Worm (Caenorhabditis elegans): ENCODE measurements around the gene Y11D7A.19.
"Not testable (repeated sequence)": the region's sequence is repeated elsewhere in the genome, so short reads cannot be mapped to it uniquely, and the experiment has no call there.

Gene Y11D7A.19

DNA sequence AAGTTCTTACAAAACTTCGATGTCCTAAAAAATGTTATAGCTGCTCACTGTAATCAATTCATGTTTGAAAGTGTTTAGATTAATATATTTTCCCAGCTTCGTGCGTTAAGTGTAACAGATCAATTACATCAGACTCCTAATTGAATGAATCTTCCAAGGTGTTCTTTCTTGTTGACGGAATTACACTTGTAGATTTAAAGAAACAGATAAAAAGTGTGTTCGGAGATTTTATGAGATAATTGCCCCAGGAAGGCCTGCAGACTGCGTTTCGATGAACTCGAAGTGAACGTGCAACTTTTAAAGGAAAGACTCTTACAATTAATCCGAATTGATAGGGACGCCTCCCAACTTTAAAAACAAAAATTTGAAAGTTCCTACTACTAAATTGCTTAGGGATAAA is 23.3 kb upstream of the Y11D7A.19 start:
- no peak for TF ChIP-seq fkh-10 (GFP tag; optimal IDR thresholded peaks at IDR 0.05)
- no peak for TF ChIP-seq pqm-1 (tag; optimal IDR thresholded peaks at IDR 0.05)
- TF ChIP-seq sox-4 (tag; optimal IDR thresholded peaks at IDR 0.05): no peak
- no peak for TF ChIP-seq fos-1 (tag; optimal IDR thresholded peaks at IDR 0.05)
- TF ChIP-seq tbx-2 (tag; optimal IDR thresholded peaks at IDR 0.05): no peak
- no peak for TF ChIP-seq hlh-4 (tag; optimal IDR thresholded peaks at IDR 0.05)
- TF ChIP-seq ztf-4 (tag; optimal IDR thresholded peaks at IDR 0.05): no peak
- no peak for TF ChIP-seq ets-5 (GFP tag; IDR thresholded peaks at IDR 0.05)
- no peak for TF ChIP-seq jun-1 (tag; optimal IDR thresholded peaks at IDR 0.05)
- no peak for TF ChIP-seq nhr-47 (tag; optimal IDR thresholded peaks at IDR 0.05)
- no peak for TF ChIP-seq lin-14 (GFP tag; optimal IDR thresholded peaks at IDR 0.05)
- no peak for TF ChIP-seq mep-1 (tag; optimal IDR thresholded peaks at IDR 0.05)
- no peak for TF ChIP-seq unc-98 (GFP tag; IDR thresholded peaks at IDR 0.05)
- no peak for TF ChIP-seq ceh-63 (GFP tag; optimal IDR thresholded peaks at IDR 0.05)
- TF ChIP-seq zip-4 (GFP tag; optimal IDR thresholded peaks at IDR 0.05): no peak
- TF ChIP-seq C04F5.9 (tag; optimal IDR thresholded peaks at IDR 0.05): no peak
- no peak for TF ChIP-seq isw-1 (GFP tag; IDR thresholded peaks at IDR 0.05)
- no peak for TF ChIP-seq nhr-11 (tag; optimal IDR thresholded peaks at IDR 0.05)

DNA sequence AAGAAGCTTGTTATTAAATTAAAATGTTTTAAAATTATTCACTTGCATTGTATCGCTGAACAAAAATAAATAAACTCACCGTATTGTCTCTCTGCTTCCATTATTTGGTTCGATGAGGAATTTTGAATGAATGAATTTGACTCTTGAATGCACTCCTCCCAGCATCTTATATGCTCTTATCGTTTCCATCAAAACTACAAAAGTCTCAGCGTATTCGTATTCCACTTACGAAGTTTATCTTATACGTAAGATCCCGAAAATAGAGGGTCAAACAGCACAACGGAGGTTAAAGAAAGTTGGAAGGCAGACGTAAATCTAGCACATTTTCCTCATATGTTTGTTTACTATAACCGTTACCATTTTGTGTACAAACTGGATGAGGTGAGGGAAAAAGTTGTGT is 19.9 kb upstream of the Y11D7A.19 start, which contains the start of gene nhr-267:
Gene nhr-267, minus strand, starts transcription at position 101 of the 400 bp plus-strand sequence.
- TF ChIP-seq nhr-47 (tag; optimal IDR thresholded peaks at IDR 0.05); nhr-237 (tag; optimal IDR thresholded peaks at IDR 0.05); nhr-90 (tag; optimal IDR thresholded peaks at IDR 0.05; ENCODE audit: poor library complexity): not testable (repeated sequence)

DNA sequence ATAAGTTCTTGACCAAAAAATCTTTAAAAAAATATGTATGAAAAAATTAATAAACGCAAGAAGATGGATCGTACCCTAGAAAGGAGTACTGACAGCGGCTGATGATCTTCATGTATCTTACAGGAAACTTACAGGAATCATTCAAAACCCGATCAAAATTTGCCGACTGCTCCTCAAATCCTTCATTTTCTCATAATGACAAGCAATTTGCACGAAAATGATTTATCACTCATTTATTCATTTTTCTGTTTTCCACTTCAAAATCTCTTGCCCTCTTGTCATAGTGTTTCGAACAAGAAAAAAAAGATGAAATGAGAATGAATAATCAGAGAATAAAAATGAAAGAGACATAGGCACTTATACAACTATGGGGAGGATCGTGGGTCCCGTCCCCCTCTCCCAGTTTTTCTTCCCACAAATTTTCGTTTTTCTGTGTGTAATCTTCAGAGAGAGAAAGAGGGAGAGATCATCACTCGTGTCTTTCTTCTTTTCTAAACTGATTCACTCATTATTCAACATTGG is 7.7 kb upstream of the Y11D7A.19 start, which contains the start of gene nmy-3:
Gene nmy-3, plus strand, starts transcription at position 472 of the 522 bp plus-strand sequence.
- no peak for TF ChIP-seq hlh-4 (tag; optimal IDR thresholded peaks at IDR 0.05)

DNA sequence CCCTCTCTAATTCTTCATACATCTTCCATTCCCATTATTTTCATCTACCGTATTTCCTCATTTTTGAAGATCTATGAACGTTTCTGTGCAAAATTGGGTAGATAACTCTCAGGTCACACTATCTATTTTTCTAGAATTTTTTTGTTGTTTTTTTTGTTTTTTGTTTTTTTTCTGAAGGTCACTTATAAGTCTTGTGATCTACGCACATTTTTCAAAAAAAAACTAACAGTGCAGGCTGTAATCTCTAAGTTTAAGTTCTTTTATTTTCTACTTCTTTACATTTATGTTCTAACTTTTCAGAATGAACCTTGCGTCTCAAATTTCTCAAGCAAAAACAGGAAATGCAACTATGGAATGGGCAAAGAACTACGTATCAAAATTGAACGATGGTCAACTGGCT is 3.4 kb upstream of the Y11D7A.19 start, which contains the start of gene flh-3:
Gene flh-3, plus strand, starts transcription at position 301 of the 400 bp plus-strand sequence.
- TF ChIP-seq nhr-77 (tag; optimal IDR thresholded peaks at IDR 0.05) (no peak), dpl-1 (GFP tag; optimal IDR thresholded peaks at IDR 0.05) (no peak), unc-130 (tag; optimal IDR thresholded peaks at IDR 0.05) (no peak), lin-14 (GFP tag; optimal IDR thresholded peaks at IDR 0.05) (no peak), aha-1 (tag; optimal IDR thresholded peaks at IDR 0.05) (no peak), fkh-10 (GFP tag; optimal IDR thresholded peaks at IDR 0.05) (no peak), nhr-47 (tag; optimal IDR thresholded peaks at IDR 0.05) (no peak), zip-4 (GFP tag; optimal IDR thresholded peaks at IDR 0.05) (no peak), ama-1 (optimal IDR thresholded peaks at IDR 0.05) (no peak), nhr-20 (tag; optimal IDR thresholded peaks at IDR 0.05) (no peak), mef-2 (tag; optimal IDR thresholded peaks at IDR 0.05) (no peak)

DNA sequence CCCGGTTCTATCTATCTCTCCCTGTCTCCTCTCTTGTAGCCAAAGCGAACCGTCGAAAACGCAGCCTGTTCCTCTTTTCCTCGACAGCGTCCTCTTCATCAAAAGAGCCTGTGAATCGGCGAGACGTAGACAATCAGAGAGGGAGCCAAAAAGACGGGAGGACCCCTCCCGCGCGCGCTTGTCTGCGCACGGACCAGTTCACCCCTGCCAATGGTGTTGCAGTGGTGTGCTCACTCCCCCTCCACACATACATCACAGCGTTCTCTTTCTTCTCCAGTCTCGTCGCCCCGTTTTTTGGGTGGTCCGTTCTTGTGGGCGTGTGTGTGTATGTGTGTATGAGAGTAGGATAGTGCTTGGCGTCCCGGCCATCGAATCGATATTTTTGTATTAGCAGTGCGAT is 2.6 kb upstream of the Y11D7A.19 start:
- TF ChIP-seq pag-3 (tag; optimal IDR thresholded peaks at IDR 0.05; ENCODE audit: borderline replicate concordance, insufficient read depth): no peak
- TF ChIP-seq ztf-11 (tag; optimal IDR thresholded peaks at IDR 0.05): peak in 1 of 2 experiments; percentile 28
- TF ChIP-seq efl-1 (optimal IDR thresholded peaks at IDR 0.05): no peak
- peak in 1 of 2 experiments; percentile 11 for TF ChIP-seq efl-1 (GFP tag; optimal IDR thresholded peaks at IDR 0.05 in 1 of 2)
- no peak for TF ChIP-seq isw-1 (GFP tag; IDR thresholded peaks at IDR 0.05)
- no peak for TF ChIP-seq aha-1 (tag; optimal IDR thresholded peaks at IDR 0.05)
- no peak for TF ChIP-seq tlp-1 (tag; optimal IDR thresholded peaks at IDR 0.05)
- no peak for TF ChIP-seq nhr-84 (tag; optimal IDR thresholded peaks at IDR 0.05)
- no peak for TF ChIP-seq nhr-71 (tag; optimal IDR thresholded peaks at IDR 0.05)
- TF ChIP-seq swsn-7 (tag; optimal IDR thresholded peaks at IDR 0.05): no peak
- TF ChIP-seq vab-15 (tag; optimal IDR thresholded peaks at IDR 0.05): no peak
- TF ChIP-seq nhr-28 (tag; optimal IDR thresholded peaks at IDR 0.05): no peak
- TF ChIP-seq snpc-4 (tag; optimal IDR thresholded peaks at IDR 0.05): no peak
- no peak for TF ChIP-seq unc-86 (tag; optimal IDR thresholded peaks at IDR 0.05)
- no peak for TF ChIP-seq ceh-90 (tag; optimal IDR thresholded peaks at IDR 0.05)
- no peak for TF ChIP-seq egl-13 (tag; optimal IDR thresholded peaks at IDR 0.05)
- TF ChIP-seq C34B4.2 (tag; optimal IDR thresholded peaks at IDR 0.05): no peak
- TF ChIP-seq hlh-17 (GFP tag; optimal IDR thresholded peaks at IDR 0.05; ENCODE audit: borderline replicate concordance): no peak
